Worm (Caenorhabditis elegans) whole organism, L2 larva: Measurements from ENCODE around the gene smvt-1.

Experiments used
- F13H6.1 ChIP-seq: sonication (generic microtip); optimal IDR thresholded peaks from 2 replicates; lab custom pipeline; 2016; ENCODE audit warnings: missing genetic modification characterization, missing compliant biosample characterization
- ceh-16 ChIP-seq: fragments of 150-350 bp; optimal IDR thresholded peaks from 2 replicates; lab custom pipeline; 2014; ENCODE audit warnings: missing biosample characterization, missing genetic modification characterization
- ceh-82 ChIP-seq: fragments of 150-350 bp; optimal IDR thresholded peaks from 2 replicates; lab custom pipeline; 2014; ENCODE audit warnings: missing biosample characterization, missing genetic modification characterization
- gmeb-1 ChIP-seq: fragments of 150-350 bp; optimal IDR thresholded peaks from 2 replicates; lab custom pipeline; 2014; ENCODE audit warnings: missing biosample characterization, missing genetic modification characterization
- lin-11 ChIP-seq: fragments of 150-350 bp; sonication (generic microtip); optimal IDR thresholded peaks from 2 replicates; lab custom pipeline; 2014; ENCODE audit warnings: missing biosample characterization, missing genetic modification characterization, inconsistent platforms, mixed read lengths
- lin-13 ChIP-seq: fragments of 150-350 bp; optimal IDR thresholded peaks from 2 replicates; lab custom pipeline; 2014; ENCODE audit warnings: missing biosample characterization, missing genetic modification reagents, missing genetic modification characterization
- mab-5 ChIP-seq: fragments of 150-350 bp; optimal IDR thresholded peaks from 2 replicates; lab custom pipeline; 2014; ENCODE audit warnings: missing biosample characterization, missing genetic modification characterization
- mdl-1 ChIP-seq, 2 experiments: fragments of 150-350 bp in 1 of 2; sonication (generic microtip) in 1 of 2; optimal IDR thresholded peaks; 2 replicates each; lab custom pipeline; 2017; ENCODE audit warnings: missing biosample characterization in 2 of 2, missing genetic modification characterization in 2 of 2
- nhr-11 ChIP-seq: fragments of 150-350 bp; optimal IDR thresholded peaks from 2 replicates; lab custom pipeline; 2014; ENCODE audit warnings: missing biosample characterization, missing genetic modification characterization
- nhr-25 ChIP-seq: fragments of 150-350 bp; sonication (generic microtip); optimal IDR thresholded peaks from 3 replicates; lab custom pipeline; 2014; ENCODE audit warnings: missing biosample characterization, missing genetic modification characterization
- snpc-4 ChIP-seq: fragments of 150-350 bp; optimal IDR thresholded peaks from 2 replicates; lab custom pipeline; 2014; ENCODE audit warnings: missing biosample characterization, missing genetic modification characterization
- unc-62 ChIP-seq: fragments of 150-350 bp; optimal IDR thresholded peaks from 2 replicates; lab custom pipeline; 2014; ENCODE audit warnings: missing biosample characterization, missing genetic modification reagents, missing genetic modification characterization
- zag-1 ChIP-seq: fragments of 150-350 bp; optimal IDR thresholded peaks from 2 replicates; lab custom pipeline; 2014; ENCODE audit warnings: missing biosample characterization, missing genetic modification characterization

DNA sequence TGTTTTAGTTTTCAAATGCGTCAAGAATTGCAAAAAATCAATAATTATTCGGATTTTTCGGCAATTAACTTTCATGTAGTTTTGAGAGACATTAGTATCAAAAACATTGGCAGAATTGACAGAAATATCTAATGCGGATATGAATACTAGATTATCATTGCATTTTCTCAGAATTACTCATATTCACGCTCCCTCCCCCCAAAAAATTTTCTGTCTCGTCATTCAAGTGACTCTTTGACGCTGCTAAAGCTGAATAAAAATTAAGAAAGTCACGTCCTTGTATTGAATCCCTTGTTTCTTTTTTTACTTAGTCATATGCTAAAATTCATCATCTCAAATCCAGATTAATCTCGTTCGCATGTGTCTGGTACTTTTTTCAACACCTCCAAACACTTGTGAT lies 47.8 kb upstream of the smvt-1 start:
- TF ChIP-seq zag-1 (tag; lab: Kevin White, UChicago) (no peak), F13H6.1 (tag; lab: Kevin White, UChicago) (no peak), unc-62 (no peak), mdl-1 (tag; optimal IDR thresholded peaks at IDR 0.05; lab: Kevin White, UChicago) (no peak), ceh-16 (tag; lab: Kevin White, UChicago) (no peak), nhr-25 (no peak), lin-13 (GFP tag; lab: Kevin White, UChicago) (no peak), snpc-4 (no peak), nhr-11 (tag; lab: Kevin White, UChicago) (no peak), lin-11 (tag; lab: Kevin White, UChicago) (no peak), gmeb-1 (no peak), mab-5 (no peak), ceh-82 (tag; lab: Kevin White, UChicago) (no peak)
